Worm (Caenorhabditis elegans): Measurements from ENCODE around the gene oac-5.

DNA sequence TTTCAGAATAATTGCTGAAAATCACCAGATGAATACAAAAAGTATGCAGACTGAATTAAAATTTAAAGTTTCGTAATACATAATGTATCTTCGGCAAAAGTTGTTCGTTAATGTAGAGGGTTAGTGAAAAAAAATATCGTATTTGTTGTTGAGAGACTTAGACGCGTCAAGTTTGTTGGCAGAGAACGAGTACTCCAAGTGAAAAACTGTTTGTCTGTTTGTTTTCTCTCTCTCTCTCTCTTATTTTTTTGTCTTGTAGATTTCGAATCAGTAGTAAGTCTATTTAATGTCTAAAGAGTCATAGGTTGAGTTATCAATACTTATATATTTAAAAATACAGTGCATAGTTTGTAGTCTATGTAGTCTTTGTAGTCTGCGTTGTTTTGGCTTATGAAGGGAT, 23.0 kb upstream of the oac-5 start, which contains the start of the genes fbxa-2 and T13F3.8:
- TF ChIP-seq him-1 (tag; optimal IDR thresholded peaks at IDR 0.05) = no peak
- TF ChIP-seq W03F9.2 (tag; optimal IDR thresholded peaks at IDR 0.05) = no peak
